Fruit fly (Drosophila melanogaster) whole organism, embryonic: Measurements from ENCODE around the gene defl.
A peak's percentile ranks its signal among the peaks of the same experiment; 100 is the strongest.

Experiments used
- Antp ChIP-seq: fragments of 200-800 bp; sonication (Bioruptor generic); optimal IDR thresholded peaks from 3 replicates; lab custom pipeline; 2016; ENCODE audit warnings: missing biosample characterization, missing genetic modification characterization
- CG14050 ChIP-seq: fragments of 200-800 bp; sonication (Bioruptor generic); IDR thresholded peaks from 3 replicates; pipeline ENCODE4 v1.3.6; 2022; ENCODE audit warnings: missing biosample characterization, missing genetic modification characterization
- CG15514 ChIP-seq: fragments of 200-800 bp; sonication (Bioruptor generic); optimal IDR thresholded peaks from 3 replicates; lab custom pipeline; 2017; ENCODE audit warnings: missing biosample characterization, missing genetic modification characterization, mild to moderate bottlenecking, moderate library complexity, missing genetic modification reagents
- CG17361 ChIP-seq: fragments of 200-800 bp; sonication (Bioruptor generic); IDR thresholded peaks from 3 replicates; pipeline ENCODE4 v1.3.6; 2022; ENCODE audit warnings: missing biosample characterization, missing genetic modification characterization
- CG1832 ChIP-seq: fragments of 200-800 bp; sonication (Bioruptor generic); optimal IDR thresholded peaks from 2 replicates; lab custom pipeline; 2017; ENCODE audit warnings: missing biosample characterization, mild to moderate bottlenecking, missing genetic modification characterization, inconsistent platforms
- CG2875 ChIP-seq: fragments of 200-800 bp; sonication (Bioruptor generic); optimal IDR thresholded peaks from 2 replicates; lab custom pipeline; 2017; ENCODE audit warnings: missing biosample characterization, mild to moderate bottlenecking, missing genetic modification characterization, missing genetic modification reagents
- CG2889 ChIP-seq: fragments of 200-800 bp; sonication (Bioruptor generic); IDR thresholded peaks from 3 replicates; pipeline ENCODE4 v1.3.6; 2022; ENCODE audit warnings: missing biosample characterization, missing genetic modification characterization
- CG31388 ChIP-seq: fragments of 200-800 bp; sonication (Bioruptor generic); optimal IDR thresholded peaks from 2 replicates; lab custom pipeline; 2016; ENCODE audit warnings: missing biosample characterization, missing genetic modification characterization
- CG32532 ChIP-seq: fragments of 200-800 bp; sonication (Bioruptor generic); IDR thresholded peaks from 2 replicates; pipeline ENCODE4 v1.3.6; 2022; ENCODE audit warnings: missing biosample characterization, missing genetic modification characterization
- CG33213 ChIP-seq: fragments of 200-800 bp; sonication (Bioruptor generic); optimal IDR thresholded peaks from 3 replicates; lab custom pipeline; 2016; ENCODE audit warnings: missing biosample characterization, missing genetic modification characterization
- CG6175 ChIP-seq: fragments of 200-800 bp; sonication (Bioruptor generic); IDR thresholded peaks from 3 replicates; pipeline ENCODE4 v1.3.6; 2022; ENCODE audit warnings: missing biosample characterization, missing genetic modification characterization
- CG6689 ChIP-seq: fragments of 200-800 bp; sonication (Bioruptor generic); IDR thresholded peaks from 2 replicates; pipeline ENCODE4 v1.3.6; 2022; ENCODE audit warnings: missing biosample characterization, missing genetic modification characterization
- CG6791 ChIP-seq: fragments of 200-800 bp; sonication (Bioruptor generic); IDR thresholded peaks from 3 replicates; pipeline ENCODE4 v1.3.6; 2022; ENCODE audit warnings: missing biosample characterization, missing genetic modification characterization; ENCODE audit not compliant: partially characterized antibody
- CG8924 ChIP-seq: fragments of 200-800 bp; optimal IDR thresholded peaks from 3 replicates; lab custom pipeline; 2019; ENCODE audit warnings: missing biosample characterization, mild to moderate bottlenecking, missing genetic modification characterization, moderate library complexity
- Dek ChIP-seq: fragments of 200-800 bp; sonication (Bioruptor generic); optimal IDR thresholded peaks from 3 replicates; lab custom pipeline; 2019; ENCODE audit warnings: missing biosample characterization, mild to moderate bottlenecking, missing genetic modification characterization, moderate library complexity
- Doc2 ChIP-seq: fragments of 200-800 bp; sonication (Bioruptor generic); IDR thresholded peaks from 2 replicates; pipeline ENCODE4 v1.3.6; 2022; ENCODE audit warnings: missing biosample characterization, missing genetic modification characterization
- GATAe ChIP-seq: fragments of 200-800 bp; sonication (Bioruptor generic); conservative IDR thresholded peaks from 2 replicates; pipeline ENCODE4 v1.3.6; 2022; ENCODE audit warnings: missing biosample characterization, missing genetic modification characterization
- H15 ChIP-seq: fragments of 200-800 bp; sonication (Bioruptor generic); IDR thresholded peaks from 3 replicates; pipeline ENCODE4 v1.3.6; 2022; ENCODE audit warnings: missing biosample characterization, missing genetic modification characterization
- Hmr ChIP-seq: fragments of 200-800 bp; sonication (Bioruptor generic); optimal IDR thresholded peaks from 3 replicates; lab custom pipeline; 2017; ENCODE audit warnings: mild to moderate bottlenecking, missing biosample characterization, missing genetic modification reagents, missing genetic modification characterization
- Hr3 ChIP-seq: fragments of 200-800 bp; sonication (Bioruptor generic); optimal IDR thresholded peaks from 3 replicates; lab custom pipeline; 2016; ENCODE audit warnings: missing biosample characterization, missing genetic modification characterization
- NFAT ChIP-seq: fragments of 200-800 bp; sonication (Bioruptor generic); IDR thresholded peaks from 2 replicates; pipeline ENCODE4 v1.3.6; 2022; ENCODE audit warnings: missing biosample characterization, missing genetic modification characterization
- Optix ChIP-seq: fragments of 200-800 bp; sonication (Bioruptor generic); IDR thresholded peaks from 3 replicates; pipeline ENCODE4 v1.3.6; 2022; ENCODE audit warnings: missing biosample characterization, missing genetic modification characterization
- Pdp1 ChIP-seq, 2 experiments: fragments of 200-800 bp; sonication (Bioruptor generic); optimal IDR thresholded peaks; 3 replicates each; lab custom pipeline; 2016; ENCODE audit warnings: missing biosample characterization in 2 of 2, missing genetic modification characterization in 2 of 2, mild to moderate bottlenecking in 1 of 2, moderate library complexity in 1 of 2
- Sox100B ChIP-seq: fragments of 200-800 bp; sonication (Bioruptor generic); optimal IDR thresholded peaks from 3 replicates; lab custom pipeline; 2018; ENCODE audit warnings: missing biosample characterization, mild to moderate bottlenecking, missing genetic modification characterization
- Taf1 ChIP-seq: fragments of 200-800 bp; sonication (Bioruptor generic); IDR thresholded peaks from 2 replicates; pipeline ENCODE4 v1.3.6; 2022; ENCODE audit warnings: missing biosample characterization, missing genetic modification characterization
- YL-1 ChIP-seq: fragments of 200-800 bp; sonication (Bioruptor generic); optimal IDR thresholded peaks from 3 replicates; lab custom pipeline; 2017; ENCODE audit warnings: missing biosample characterization, mild to moderate bottlenecking, missing genetic modification characterization
- bbx ChIP-seq: fragments of 200-800 bp; sonication (Bioruptor generic); IDR thresholded peaks from 2 replicates; pipeline ENCODE4 v1.3.6; 2022; ENCODE audit warnings: missing biosample characterization, missing genetic modification characterization; ENCODE audit not compliant: partially characterized antibody
- chn ChIP-seq: fragments of 200-800 bp; sonication (Bioruptor generic); optimal IDR thresholded peaks from 2 replicates; lab custom pipeline; 2016; ENCODE audit warnings: missing biosample characterization, missing genetic modification characterization
- crc ChIP-seq: fragments of 200-800 bp; sonication (Bioruptor generic); optimal IDR thresholded peaks from 2 replicates; lab custom pipeline; 2016; ENCODE audit warnings: missing biosample characterization, missing genetic modification characterization
- crol ChIP-seq: fragments of 200-800 bp; sonication (Bioruptor generic); IDR thresholded peaks from 2 replicates; pipeline ENCODE4 v1.3.6; 2022; ENCODE audit warnings: missing biosample characterization, missing genetic modification characterization
- crp ChIP-seq, 2 experiments: fragments of 200-800 bp; sonication (Bioruptor generic); optimal IDR thresholded peaks; 2 replicates in 1 of 2; 3 replicates in 1 of 2; lab custom pipeline; 2017; ENCODE audit warnings: missing biosample characterization in 2 of 2, missing genetic modification characterization in 2 of 2, mild to moderate bottlenecking in 1 of 2, moderate library complexity in 1 of 2
- dan ChIP-seq: fragments of 200-800 bp; sonication (Bioruptor generic); IDR thresholded peaks from 2 replicates; pipeline ENCODE4 v1.3.6; 2022; ENCODE audit warnings: missing biosample characterization, missing genetic modification characterization
- disco-r ChIP-seq: fragments of 200-800 bp; sonication (Bioruptor generic); optimal IDR thresholded peaks from 2 replicates; lab custom pipeline; 2016; ENCODE audit warnings: missing biosample characterization, missing genetic modification characterization
- eyg ChIP-seq: fragments of 200-800 bp; sonication (Bioruptor generic); optimal IDR thresholded peaks from 3 replicates; lab custom pipeline; 2016; ENCODE audit warnings: missing biosample characterization, missing genetic modification characterization
- fd64A ChIP-seq: fragments of 200-800 bp; sonication (Bioruptor generic); optimal IDR thresholded peaks from 3 replicates; lab custom pipeline; 2018; ENCODE audit warnings: missing biosample characterization, mild to moderate bottlenecking, missing genetic modification characterization
- gce ChIP-seq: fragments of 200-800 bp; sonication (Bioruptor generic); IDR thresholded peaks from 3 replicates; pipeline ENCODE4 v1.3.6; 2022; ENCODE audit warnings: missing biosample characterization, missing genetic modification characterization
- hbn ChIP-seq: fragments of 200-800 bp; sonication (Bioruptor generic); IDR thresholded peaks from 2 replicates; pipeline ENCODE4 v1.3.6; 2022; ENCODE audit warnings: missing biosample characterization, missing genetic modification characterization; ENCODE audit not compliant: partially characterized antibody
- insv ChIP-seq, 2 experiments: fragments of 200-800 bp; sonication (Bioruptor generic); optimal IDR thresholded peaks; 3 replicates each; lab custom pipeline; 2016 to 2018; ENCODE audit warnings: missing biosample characterization in 2 of 2, missing genetic modification characterization in 2 of 2
- kah ChIP-seq: fragments of 200-800 bp; sonication (Bioruptor generic); optimal IDR thresholded peaks from 2 replicates; lab custom pipeline; 2018; ENCODE audit warnings: missing biosample characterization, mild to moderate bottlenecking, missing genetic modification characterization
- ken ChIP-seq: fragments of 200-800 bp; sonication (Bioruptor generic); IDR thresholded peaks from 3 replicates; pipeline ENCODE4 v1.3.6; 2022; ENCODE audit warnings: missing biosample characterization, missing genetic modification characterization
- kni ChIP-seq: fragments of 200-800 bp; sonication (Bioruptor generic); optimal IDR thresholded peaks from 3 replicates; lab custom pipeline; 2017; ENCODE audit warnings: mild to moderate bottlenecking, missing biosample characterization, missing genetic modification reagents, missing genetic modification characterization
- psq ChIP-seq: fragments of 200-800 bp; sonication (Bioruptor generic); optimal IDR thresholded peaks from 2 replicates; lab custom pipeline; 2017; ENCODE audit warnings: missing biosample characterization, missing genetic modification characterization
- rib ChIP-seq: fragments of 200-800 bp; sonication (Bioruptor generic); IDR thresholded peaks from 2 replicates; pipeline ENCODE4 v1.3.6; 2022; ENCODE audit warnings: missing biosample characterization, missing genetic modification characterization
- run ChIP-seq: fragments of 200-800 bp; sonication (Bioruptor generic); optimal IDR thresholded peaks from 3 replicates; lab custom pipeline; 2018; ENCODE audit warnings: missing biosample characterization, mild to moderate bottlenecking, missing genetic modification characterization
- sc ChIP-seq, 3 experiments: fragments of >200 bp in 2 of 3; fragments of 200-800 bp in 1 of 3; sonication (Bioruptor generic) in 1 of 3; optimal IDR thresholded peaks; 2 replicates in 2 of 3; 3 replicates in 1 of 3; lab custom pipeline; 2017; ENCODE audit warnings: mild to moderate bottlenecking in 1 of 3, missing biosample characterization in 1 of 3, missing genetic modification characterization in 1 of 3, missing genetic modification reagents in 1 of 3
- sens ChIP-seq: fragments of 200-800 bp; sonication (Bioruptor generic); peaks from one replicate; lab custom pipeline; 2016; ENCODE audit warnings: missing biosample characterization, missing genetic modification characterization
- slp2 ChIP-seq: fragments of 200-800 bp; sonication (Bioruptor generic); optimal IDR thresholded peaks from 2 replicates; lab custom pipeline; 2016; ENCODE audit warnings: missing biosample characterization, missing genetic modification characterization
- sqz ChIP-seq: fragments of 200-800 bp; sonication (Bioruptor generic); optimal IDR thresholded peaks from 3 replicates; lab custom pipeline; 2018; ENCODE audit warnings: missing biosample characterization, mild to moderate bottlenecking, missing genetic modification characterization
- unc-4 ChIP-seq: fragments of 200-800 bp; sonication (Bioruptor generic); IDR thresholded peaks from 2 replicates; pipeline ENCODE4 v1.3.6; 2022; ENCODE audit warnings: missing biosample characterization, missing genetic modification characterization; ENCODE audit not compliant: partially characterized antibody
- vvl ChIP-seq: fragments of 200-800 bp; sonication (Bioruptor generic); IDR thresholded peaks from 2 replicates; pipeline ENCODE4 v1.3.6; 2022; ENCODE audit warnings: missing biosample characterization, missing genetic modification characterization
- wor ChIP-seq: fragments of 200-800 bp; sonication (Bioruptor generic); IDR thresholded peaks from 2 replicates; pipeline ENCODE4 v1.3.6; 2022; ENCODE audit warnings: missing biosample characterization, missing genetic modification characterization

Gene defl

DNA sequence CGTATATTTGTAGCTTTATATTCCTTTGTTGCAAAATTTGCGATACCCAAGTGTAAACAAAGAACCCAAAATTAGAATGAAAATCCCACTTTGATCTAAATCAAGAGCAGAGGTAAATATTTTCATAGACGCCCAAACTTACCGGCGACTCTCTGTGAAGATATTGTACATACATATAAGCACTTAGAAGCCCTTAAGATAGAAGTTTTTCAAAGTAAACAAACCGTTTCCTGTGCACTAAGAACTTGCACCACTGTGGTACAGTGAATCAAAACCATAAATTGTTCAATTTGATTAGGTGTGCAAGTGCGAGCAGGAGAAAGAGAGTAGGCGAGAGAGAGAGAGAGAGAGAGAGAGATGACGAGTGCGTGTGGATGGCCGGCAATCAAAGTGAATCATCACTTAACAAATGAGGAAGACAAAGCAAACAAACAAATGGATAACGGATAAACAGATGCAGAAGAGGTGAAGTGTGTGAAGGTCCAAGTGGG, 45.2 kb upstream of the defl start (continued):
- TF ChIP-seq slp2 (GFP tag; lab: Kevin White, UChicago) (no peak), insv (GFP tag; optimal IDR thresholded peaks at IDR 0.05; lab: Kevin White, UChicago) (no peak), CG14050 (GFP tag; lab: Robert Waterston, UW) (no peak), CG1832 (GFP tag; lab: Kevin White, UChicago) (peak; percentile 69), Taf1 (no peak), disco-r (GFP tag; lab: Kevin White, UChicago) (no peak), rib (GFP tag; lab: Robert Waterston, UW) (no peak), kah (no peak), chn (GFP tag; lab: Kevin White, UChicago) (no peak), sens (GFP tag; lab: Kevin White, UChicago) (peak; percentile 86), CG2875 (GFP tag; lab: Kevin White, UChicago) (no peak), Dek (tag; lab: Kevin White, UChicago) (no peak), vvl (GFP tag; lab: Robert Waterston, UW) (no peak), hbn (GFP tag; lab: Robert Waterston, UW) (no peak), Hmr (GFP tag; lab: Kevin White, UChicago) (no peak), H15 (GFP tag; lab: Robert Waterston, UW) (no peak), psq (GFP tag; lab: Kevin White, UChicago) (peak; percentile 3), GATAe (GFP tag; lab: Robert Waterston, UW) (no peak), CG6689 (GFP tag; lab: Robert Waterston, UW) (no peak), wor (GFP tag; lab: Robert Waterston, UW) (no peak), sc (optimal IDR thresholded peaks at IDR 0.05; lab: Kevin White, UChicago) (no peak), sc (GFP tag; optimal IDR thresholded peaks at IDR 0.05; lab: Kevin White, UChicago) (peak; percentile 23), sqz (peak; percentile 13), fd64A (peak; percentile 42), Pdp1 (GFP tag; optimal IDR thresholded peaks at IDR 0.05; lab: Kevin White, UChicago) (peak in 1 of 2 experiments; percentile 37), CG2889 (GFP tag; lab: Robert Waterston, UW) (no peak), crc (GFP tag; lab: Kevin White, UChicago) (no peak), NFAT (GFP tag; lab: Robert Waterston, UW) (no peak), Doc2 (no peak), ken (GFP tag; lab: Robert Waterston, UW) (no peak), Optix (GFP tag; lab: Robert Waterston, UW) (peak; percentile 12; the same call in 1 of the 3 replicates), Hr3 (no peak), Antp (peak; percentile 3), CG32532 (GFP tag; lab: Robert Waterston, UW) (no peak), crol (GFP tag; lab: Robert Waterston, UW) (no peak; the same call in 1 of the 2 replicates), run (tag; lab: Kevin White, UChicago) (no peak), YL-1 (GFP tag; lab: Kevin White, UChicago) (no peak), bbx (GFP tag; lab: Robert Waterston, UW) (no peak), Sox100B (GFP tag; lab: Kevin White, UChicago) (peak; percentile 14), CG6175 (GFP tag; lab: Robert Waterston, UW) (no peak), gce (GFP tag; lab: Robert Waterston, UW) (no peak), unc-4 (GFP tag; lab: Robert Waterston, UW) (no peak), CG33213 (no peak), eyg (GFP tag; lab: Kevin White, UChicago) (no peak), CG15514 (GFP tag; lab: Kevin White, UChicago) (no peak), CG31388 (GFP tag; lab: Kevin White, UChicago) (no peak), CG17361 (0 out of 3 replicates have a peak, but pooled peaks have one; percentile 35), kni (GFP tag; lab: Kevin White, UChicago) (peak; percentile 24), CG6791 (GFP tag; lab: Robert Waterston, UW) (0 out of 3 replicates have a peak, but pooled peaks have one; percentile 40), crp (GFP tag; optimal IDR thresholded peaks at IDR 0.05; lab: Kevin White, UChicago) (no peak), dan (GFP tag; lab: Robert Waterston, UW) (no peak), CG8924 (tag; lab: Kevin White, UChicago) (peak; percentile 29)
